Worm (Caenorhabditis elegans): Measurements from ENCODE around the gene R09D1.14.
"Not testable (repeated sequence)": the region's sequence is repeated elsewhere in the genome, so short reads cannot be mapped to it uniquely, and the experiment has no call there.

R09D1.14 gene

DNA sequence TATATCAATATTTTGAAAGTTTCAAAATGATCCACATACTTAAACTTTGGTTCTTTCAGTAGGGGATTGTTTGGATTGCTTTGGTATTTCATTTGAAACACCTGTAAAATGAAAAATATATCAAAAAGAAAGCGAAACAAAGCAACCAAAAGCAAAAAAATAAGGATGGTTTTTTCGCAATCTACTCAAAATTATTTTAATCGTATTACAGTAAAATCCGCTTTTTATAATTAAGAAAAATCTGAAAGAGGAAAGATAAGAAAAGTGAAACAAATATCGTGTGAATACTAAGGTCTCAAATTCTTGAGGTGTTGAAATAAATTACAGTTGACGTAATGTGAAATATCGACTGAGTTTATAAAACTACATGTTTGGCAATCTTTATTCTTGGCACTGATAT is 6.7 kb upstream of the R09D1.14 start, which contains the start of gene chil-22:
Gene chil-22 (minus strand): TSS at position 101 of the 400 bp plus-strand sequence.
- TF ChIP-seq cog-1 (tag; optimal IDR thresholded peaks at IDR 0.05) (no peak), ztf-29 (GFP tag; IDR thresholded peaks at IDR 0.05) (no peak), ref-1 (GFP tag; conservative IDR thresholded peaks at IDR 0.05) (no peak), klf-2 (GFP tag; conservative IDR thresholded peaks at IDR 0.05) (no peak), med-1 (GFP tag; optimal IDR thresholded peaks at IDR 0.05; ENCODE audit: insufficient read depth) (no peak), tab-1 (GFP tag; IDR thresholded peaks at IDR 0.05) (no peak), ztf-23 (GFP tag; IDR thresholded peaks at IDR 0.05) (no peak), flt-1 (GFP tag; IDR thresholded peaks at IDR 0.05) (no peak), T22C8.4 (GFP tag; IDR thresholded peaks at IDR 0.05) (no peak)

DNA sequence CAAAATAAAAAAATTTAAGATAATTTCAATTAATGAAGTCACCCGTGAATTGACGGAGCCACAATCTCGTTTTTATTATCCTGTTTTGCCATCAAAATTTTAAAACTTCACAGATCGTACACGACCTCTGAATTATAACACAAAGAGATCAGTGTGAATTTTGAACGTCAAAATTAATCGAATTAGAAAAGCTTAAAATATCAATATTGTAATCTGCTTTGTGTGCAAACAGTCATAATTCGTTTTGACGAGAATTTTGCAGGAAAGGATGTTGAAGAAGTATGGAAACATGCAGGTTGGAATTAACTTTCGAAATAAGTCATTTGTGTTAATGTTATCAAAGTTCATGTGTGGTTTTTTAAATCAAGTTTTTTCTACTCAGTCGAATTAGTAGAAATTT is 2.5 kb upstream of the R09D1.14 start, which contains the start of gene chil-21:
Gene chil-21 (minus strand): TSS at position 101 of the 400 bp plus-strand sequence.
- not testable (repeated sequence) for TF ChIP-seq cog-1 (tag; optimal IDR thresholded peaks at IDR 0.05); tab-1 (GFP tag; IDR thresholded peaks at IDR 0.05); klf-2 (GFP tag; conservative IDR thresholded peaks at IDR 0.05)

DNA sequence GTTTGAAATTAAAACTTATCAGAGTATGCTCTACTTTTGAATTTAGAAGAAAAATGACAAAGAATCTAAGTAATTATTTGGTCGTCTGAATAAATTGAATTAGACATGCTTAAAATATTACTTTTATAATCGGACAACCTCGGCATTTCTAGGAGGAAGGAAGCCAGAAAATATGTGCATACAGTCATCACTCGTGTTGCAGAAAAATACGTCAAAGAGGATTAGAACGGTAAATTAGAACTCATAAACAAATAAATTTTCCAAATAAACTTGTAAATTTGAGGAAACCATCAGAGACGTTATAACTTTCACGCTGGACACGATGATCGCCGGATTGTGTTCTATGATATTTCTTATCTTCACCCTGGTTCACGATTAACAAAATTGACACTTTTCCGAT is 5.1 kb downstream of the R09D1.14 start, which contains the start of gene chil-19:
Gene chil-19 (minus strand): TSS at position 101 of the 400 bp plus-strand sequence.
- TF ChIP-seq klf-2 (GFP tag; conservative IDR thresholded peaks at IDR 0.05) = no peak
- no peak for TF ChIP-seq med-1 (GFP tag; optimal IDR thresholded peaks at IDR 0.05; ENCODE audit: insufficient read depth)
- TF ChIP-seq flt-1 (GFP tag; IDR thresholded peaks at IDR 0.05) = no peak
- no peak for TF ChIP-seq ztf-29 (GFP tag; IDR thresholded peaks at IDR 0.05)
- no peak for TF ChIP-seq ref-1 (GFP tag; conservative IDR thresholded peaks at IDR 0.05)
- no peak for TF ChIP-seq T22C8.4 (GFP tag; IDR thresholded peaks at IDR 0.05)
- no peak for TF ChIP-seq tab-1 (GFP tag; IDR thresholded peaks at IDR 0.05)
- TF ChIP-seq ztf-23 (GFP tag; IDR thresholded peaks at IDR 0.05) = no peak
- no peak for TF ChIP-seq cog-1 (tag; optimal IDR thresholded peaks at IDR 0.05)

DNA sequence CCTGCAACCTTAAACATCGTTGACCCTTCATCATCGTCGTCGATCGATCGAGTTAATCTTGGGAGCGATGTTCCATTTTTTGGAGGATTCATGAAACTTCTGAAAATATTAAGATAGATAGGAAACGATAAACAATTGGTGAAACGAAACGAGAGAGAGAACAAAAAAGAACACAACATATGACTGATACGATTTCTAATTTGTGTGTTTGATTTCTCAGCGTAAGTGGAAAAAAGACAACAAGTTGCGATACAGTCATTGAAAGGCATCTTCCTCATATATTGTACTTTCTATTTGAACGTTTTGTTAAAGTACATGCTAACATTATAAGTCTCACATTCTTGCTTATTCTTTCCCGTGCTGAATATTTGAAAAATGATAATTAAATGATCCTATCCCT is 7.2 kb downstream of the R09D1.14 start, which contains the start of gene R09D1.12:
Gene R09D1.12 (minus strand): TSS at position 101 of the 400 bp plus-strand sequence.
- TF ChIP-seq klf-2 (GFP tag; conservative IDR thresholded peaks at IDR 0.05); med-1 (GFP tag; optimal IDR thresholded peaks at IDR 0.05; ENCODE audit: insufficient read depth); ztf-23 (GFP tag; IDR thresholded peaks at IDR 0.05): not testable (repeated sequence)

DNA sequence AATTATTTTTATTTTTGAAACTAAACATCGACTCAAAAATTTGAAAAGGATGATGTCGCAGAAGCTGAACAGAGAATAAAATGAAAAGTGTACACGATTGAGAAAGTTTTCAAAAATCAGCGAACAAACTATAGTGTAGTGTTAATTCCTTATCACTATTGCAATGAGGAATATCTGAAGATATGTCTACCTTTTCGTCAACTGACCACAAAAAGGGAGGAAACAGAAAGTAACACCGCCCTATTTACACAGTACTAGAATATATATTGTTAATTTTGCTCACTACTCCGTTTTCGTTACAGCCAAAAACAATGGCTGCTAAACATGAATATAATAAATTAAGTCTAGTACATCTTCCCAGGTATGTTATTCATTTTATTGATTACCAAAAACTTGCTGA is 11.4 kb downstream of the R09D1.14 start, which contains the start of gene chil-18:
Gene chil-18 (plus strand): TSS at position 301 of the 400 bp plus-strand sequence.
- no peak for TF ChIP-seq klf-2 (GFP tag; conservative IDR thresholded peaks at IDR 0.05)
- TF ChIP-seq T22C8.4 (GFP tag; IDR thresholded peaks at IDR 0.05) = no peak
- TF ChIP-seq ztf-23 (GFP tag; IDR thresholded peaks at IDR 0.05) = no peak
- no peak for TF ChIP-seq ztf-29 (GFP tag; IDR thresholded peaks at IDR 0.05)
- no peak for TF ChIP-seq ref-1 (GFP tag; conservative IDR thresholded peaks at IDR 0.05)

DNA sequence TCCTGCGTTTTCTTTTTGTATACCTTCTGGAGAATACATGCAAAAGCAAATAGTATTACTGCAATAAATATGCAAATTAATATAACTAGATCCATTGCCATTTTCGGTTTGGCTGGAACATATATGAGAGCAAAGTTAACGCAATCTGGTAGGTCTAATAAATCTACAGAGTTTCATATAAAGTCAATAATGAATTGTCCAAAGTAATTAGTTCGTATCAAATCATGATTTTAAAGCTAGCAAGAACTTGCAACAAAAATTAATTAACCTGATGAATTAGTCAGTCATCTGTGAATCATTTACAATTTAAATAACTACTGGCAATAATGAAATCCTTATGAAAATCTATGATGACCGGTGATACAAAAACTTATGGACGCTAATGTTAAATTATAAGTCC is 14.0 kb downstream of the R09D1.14 start, which contains the start of gene R09D1.13:
Gene R09D1.13 (minus strand): TSS at position 101 of the 400 bp plus-strand sequence.
- no peak for TF ChIP-seq klf-2 (GFP tag; conservative IDR thresholded peaks at IDR 0.05)
- TF ChIP-seq flt-1 (GFP tag; IDR thresholded peaks at IDR 0.05) = no peak
- no peak for TF ChIP-seq ztf-23 (GFP tag; IDR thresholded peaks at IDR 0.05)
- no peak for TF ChIP-seq ref-1 (GFP tag; conservative IDR thresholded peaks at IDR 0.05)
- no peak for TF ChIP-seq med-1 (GFP tag; optimal IDR thresholded peaks at IDR 0.05; ENCODE audit: insufficient read depth)
- TF ChIP-seq tab-1 (GFP tag; IDR thresholded peaks at IDR 0.05) = no peak
- TF ChIP-seq ztf-29 (GFP tag; IDR thresholded peaks at IDR 0.05) = no peak
- no peak for TF ChIP-seq cog-1 (tag; optimal IDR thresholded peaks at IDR 0.05)
- no peak for TF ChIP-seq T22C8.4 (GFP tag; IDR thresholded peaks at IDR 0.05)

DNA sequence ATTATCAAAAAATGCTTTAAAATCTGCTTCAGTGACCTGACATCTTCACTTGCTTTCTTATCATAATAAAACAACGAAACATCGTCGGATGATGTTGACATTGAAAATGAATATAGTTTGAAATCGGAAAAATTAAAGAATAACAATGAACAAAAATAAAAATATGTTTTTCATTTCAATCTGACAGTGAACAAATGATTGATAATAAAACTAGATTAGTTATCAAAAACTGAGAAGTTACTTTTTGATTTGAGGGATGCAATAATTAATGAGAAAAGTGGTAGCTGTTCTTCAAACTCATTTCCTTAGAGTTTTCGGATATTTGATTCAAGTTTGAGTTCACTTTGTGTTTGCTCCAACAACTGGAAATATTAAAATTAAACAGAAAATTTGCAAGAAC is 15.8 kb downstream of the R09D1.14 start, which contains the start of gene chil-15:
Gene chil-15 (minus strand): TSS at position 101 of the 400 bp plus-strand sequence.
- TF ChIP-seq ref-1 (GFP tag; conservative IDR thresholded peaks at IDR 0.05) = no peak
- no peak for TF ChIP-seq klf-2 (GFP tag; conservative IDR thresholded peaks at IDR 0.05)
- TF ChIP-seq med-1 (GFP tag; optimal IDR thresholded peaks at IDR 0.05; ENCODE audit: insufficient read depth) = no peak

DNA sequence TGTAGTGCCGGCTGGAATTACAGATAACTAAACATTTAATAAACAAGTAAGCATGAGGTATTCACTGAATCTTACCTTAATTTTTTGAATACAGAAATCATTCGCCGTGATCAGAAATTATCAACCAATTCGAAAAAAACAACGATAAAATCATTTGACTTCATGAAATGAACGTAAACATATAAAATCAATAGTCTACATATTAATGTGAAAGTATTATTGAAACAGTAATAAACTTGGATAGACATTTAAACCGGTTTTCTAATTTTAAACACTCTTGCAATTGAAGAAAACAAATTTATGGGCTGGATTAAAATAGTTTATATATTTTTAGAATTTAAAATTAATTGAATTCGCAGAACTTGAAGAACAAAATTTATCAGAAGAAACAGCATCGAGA is 17.5 kb downstream of the R09D1.14 start, which contains the start of gene chil-16:
Gene chil-16 (minus strand): TSS at position 101 of the 400 bp plus-strand sequence.
- TF ChIP-seq med-1 (GFP tag; optimal IDR thresholded peaks at IDR 0.05; ENCODE audit: insufficient read depth) (no peak), tab-1 (GFP tag; IDR thresholded peaks at IDR 0.05) (no peak), ztf-29 (GFP tag; IDR thresholded peaks at IDR 0.05) (no peak), flt-1 (GFP tag; IDR thresholded peaks at IDR 0.05) (no peak), cog-1 (tag; optimal IDR thresholded peaks at IDR 0.05) (no peak), ztf-23 (GFP tag; IDR thresholded peaks at IDR 0.05) (no peak), klf-2 (GFP tag; conservative IDR thresholded peaks at IDR 0.05) (no peak), T22C8.4 (GFP tag; IDR thresholded peaks at IDR 0.05) (no peak), ref-1 (GFP tag; conservative IDR thresholded peaks at IDR 0.05) (no peak)

DNA sequence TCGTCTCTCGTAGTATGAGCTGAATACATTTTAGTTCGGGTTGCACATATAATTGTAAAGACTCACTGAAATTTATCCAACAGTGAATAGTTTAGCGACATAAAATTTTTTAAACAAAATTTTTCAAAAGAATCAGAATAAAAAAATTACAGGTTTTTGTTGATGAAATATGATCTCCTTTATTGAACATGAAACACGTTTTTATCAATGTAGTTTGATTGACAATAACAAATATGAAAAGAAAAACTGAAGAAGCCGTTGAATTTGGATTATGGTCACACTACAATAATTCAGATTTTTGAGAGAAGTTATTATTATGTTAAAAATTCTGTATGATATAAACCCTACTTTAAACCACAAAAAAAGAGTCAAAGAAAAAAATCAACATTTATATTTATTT is 19.3 kb downstream of the R09D1.14 start, which contains the start of gene chil-17:
Gene chil-17 (minus strand): TSS at position 101 of the 400 bp plus-strand sequence.
- no peak for TF ChIP-seq ref-1 (GFP tag; conservative IDR thresholded peaks at IDR 0.05)
- no peak for TF ChIP-seq tab-1 (GFP tag; IDR thresholded peaks at IDR 0.05)
- TF ChIP-seq klf-2 (GFP tag; conservative IDR thresholded peaks at IDR 0.05) = no peak
- no peak for TF ChIP-seq flt-1 (GFP tag; IDR thresholded peaks at IDR 0.05)
- no peak for TF ChIP-seq T22C8.4 (GFP tag; IDR thresholded peaks at IDR 0.05)
- no peak for TF ChIP-seq ztf-29 (GFP tag; IDR thresholded peaks at IDR 0.05)
- no peak for TF ChIP-seq ztf-23 (GFP tag; IDR thresholded peaks at IDR 0.05)
- TF ChIP-seq med-1 (GFP tag; optimal IDR thresholded peaks at IDR 0.05; ENCODE audit: insufficient read depth) = no peak
- no peak for TF ChIP-seq cog-1 (tag; optimal IDR thresholded peaks at IDR 0.05)

DNA sequence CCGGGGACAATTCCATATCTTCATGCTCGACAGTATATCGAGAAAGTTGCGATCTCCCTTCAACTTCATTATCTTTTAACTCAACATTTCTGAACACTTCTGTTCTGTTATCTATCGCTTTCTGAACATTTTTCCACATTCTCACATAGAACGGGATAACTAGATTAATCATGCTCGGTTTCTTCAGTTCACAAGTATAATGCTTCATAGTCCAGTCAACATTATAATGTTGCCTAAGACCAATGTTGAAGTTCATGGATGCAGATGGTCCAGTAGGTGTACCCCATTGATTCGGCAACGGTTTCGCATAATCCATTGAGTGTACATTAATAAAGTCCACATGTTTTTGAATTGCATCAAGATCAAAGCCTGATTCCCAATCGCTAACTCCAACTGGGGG is 20.5 kb downstream of the R09D1.14 start:
- no peak for TF ChIP-seq ztf-29 (GFP tag; IDR thresholded peaks at IDR 0.05)
- TF ChIP-seq T22C8.4 (GFP tag; IDR thresholded peaks at IDR 0.05) = no peak
- TF ChIP-seq ref-1 (GFP tag; conservative IDR thresholded peaks at IDR 0.05) = no peak
- no peak for TF ChIP-seq flt-1 (GFP tag; IDR thresholded peaks at IDR 0.05)
- TF ChIP-seq tab-1 (GFP tag; IDR thresholded peaks at IDR 0.05) = no peak
- TF ChIP-seq med-1 (GFP tag; optimal IDR thresholded peaks at IDR 0.05; ENCODE audit: insufficient read depth) = no peak
- no peak for TF ChIP-seq klf-2 (GFP tag; conservative IDR thresholded peaks at IDR 0.05)
